Fruit fly (Drosophila melanogaster) whole organism, embryonic: ENCODE data around the gene Fbp1.

ENCODE experiments used
- CG11504 ChIP-seq: fragments of 200-800 bp; sonication (Bioruptor generic); optimal IDR thresholded peaks from 3 replicates; lab custom pipeline; 2019; ENCODE audit warnings: missing biosample characterization, mild to moderate bottlenecking, missing genetic modification characterization, moderate library complexity
- CG12219 ChIP-seq: fragments of 200-800 bp; sonication (Bioruptor generic); optimal IDR thresholded peaks from 3 replicates; lab custom pipeline; 2018; ENCODE audit warnings: missing biosample characterization, mild to moderate bottlenecking, missing genetic modification characterization
- CG12299 ChIP-seq: fragments of 200-800 bp; sonication (Bioruptor generic); optimal IDR thresholded peaks from 2 replicates; lab custom pipeline; 2018; ENCODE audit warnings: missing biosample characterization, mild to moderate bottlenecking, missing genetic modification characterization
- CG13424 ChIP-seq: fragments of 200-800 bp; sonication (Bioruptor generic); optimal IDR thresholded peaks from 2 replicates; lab custom pipeline; 2019; ENCODE audit warnings: missing biosample characterization, mild to moderate bottlenecking, missing genetic modification characterization, moderate library complexity
- CG13775 ChIP-seq: fragments of 200-800 bp; sonication (Bioruptor generic); optimal IDR thresholded peaks from 3 replicates; lab custom pipeline; 2017; ENCODE audit warnings: missing biosample characterization, mild to moderate bottlenecking, missing genetic modification characterization
- CG14014 ChIP-seq: fragments of 200-800 bp; sonication (Bioruptor generic); IDR thresholded peaks from 2 replicates; pipeline ENCODE4 v1.3.6; 2022; ENCODE audit warnings: missing biosample characterization, missing genetic modification characterization
- CG15601 ChIP-seq: fragments of 200-800 bp; sonication (Bioruptor generic); optimal IDR thresholded peaks from 3 replicates; lab custom pipeline; 2019; ENCODE audit warnings: missing biosample characterization, mild to moderate bottlenecking, missing genetic modification characterization, moderate library complexity
- CG16779 ChIP-seq: fragments of 200-800 bp; sonication (Bioruptor generic); IDR thresholded peaks from 2 replicates; pipeline ENCODE4 v1.3.6; 2022; ENCODE audit warnings: missing biosample characterization, missing genetic modification characterization
- CG17186 ChIP-seq: fragments of 200-800 bp; sonication (Bioruptor generic); optimal IDR thresholded peaks from 3 replicates; lab custom pipeline; 2017; ENCODE audit warnings: missing biosample characterization, missing genetic modification reagents, missing genetic modification characterization
- CG31365 ChIP-seq: fragments of 200-800 bp; sonication (Bioruptor generic); optimal IDR thresholded peaks from 2 replicates; lab custom pipeline; 2018; ENCODE audit warnings: missing biosample characterization, mild to moderate bottlenecking, missing genetic modification characterization
- CG31388 ChIP-seq: fragments of 200-800 bp; sonication (Bioruptor generic); optimal IDR thresholded peaks from 2 replicates; lab custom pipeline; 2016; ENCODE audit warnings: missing biosample characterization, missing genetic modification characterization
- CG34422 ChIP-seq: fragments of 200-800 bp; sonication (Bioruptor generic); IDR thresholded peaks from 3 replicates; pipeline ENCODE4 v1.3.6; 2022; ENCODE audit warnings: missing biosample characterization, missing genetic modification characterization
- CG4282 ChIP-seq: fragments of 200-800 bp; sonication (Bioruptor generic); optimal IDR thresholded peaks from 2 replicates; lab custom pipeline; 2016; ENCODE audit warnings: missing biosample characterization, missing genetic modification characterization
- CG4328 ChIP-seq: fragments of 200-800 bp; sonication (Bioruptor generic); optimal IDR thresholded peaks from 3 replicates; lab custom pipeline; 2017; ENCODE audit warnings: missing biosample characterization, missing genetic modification reagents, missing genetic modification characterization
- CG7963 ChIP-seq: fragments of 200-800 bp; sonication (Bioruptor generic); IDR thresholded peaks from 3 replicates; pipeline ENCODE4 v1.3.6; 2022; ENCODE audit warnings: missing biosample characterization, missing genetic modification characterization; ENCODE audit not compliant: partially characterized antibody
- CG8089 ChIP-seq: fragments of 200-800 bp; sonication (Bioruptor generic); optimal IDR thresholded peaks from 3 replicates; lab custom pipeline; 2016; ENCODE audit warnings: missing biosample characterization, missing genetic modification characterization
- CG8388 ChIP-seq: fragments of 200-800 bp; sonication (Bioruptor generic); optimal IDR thresholded peaks from 2 replicates; lab custom pipeline; 2019; ENCODE audit warnings: missing biosample characterization, mild to moderate bottlenecking, missing genetic modification characterization, moderate library complexity
- CG8924 ChIP-seq: fragments of 200-800 bp; optimal IDR thresholded peaks from 3 replicates; lab custom pipeline; 2019; ENCODE audit warnings: missing biosample characterization, mild to moderate bottlenecking, missing genetic modification characterization, moderate library complexity
- CG8944 ChIP-seq: fragments of 200-800 bp; sonication (Bioruptor generic); optimal IDR thresholded peaks from 3 replicates; lab custom pipeline; 2016; ENCODE audit warnings: missing biosample characterization, missing genetic modification characterization
- CrebB ChIP-seq: fragments of 200-800 bp; sonication (Bioruptor generic); optimal IDR thresholded peaks from 3 replicates; lab custom pipeline; 2018; ENCODE audit warnings: missing biosample characterization, mild to moderate bottlenecking, missing genetic modification characterization
- Dad ChIP-seq: fragments of 200-800 bp; sonication (Bioruptor generic); optimal IDR thresholded peaks from 3 replicates; lab custom pipeline; 2016; ENCODE audit warnings: missing biosample characterization, missing genetic modification characterization
- E2f2 ChIP-seq: fragments of 200-800 bp; sonication (Bioruptor generic); IDR thresholded peaks from 2 replicates; pipeline ENCODE4 v1.3.6; 2022; ENCODE audit warnings: missing biosample characterization, missing genetic modification characterization
- HLHmδ ChIP-seq: fragments of 200-800 bp; sonication (Bioruptor generic); optimal IDR thresholded peaks from 2 replicates; lab custom pipeline; 2018; ENCODE audit warnings: missing biosample characterization, mild to moderate bottlenecking, missing genetic modification characterization, moderate library complexity
- Hand ChIP-seq: fragments of 200-800 bp; sonication (Bioruptor generic); optimal IDR thresholded peaks from 2 replicates; lab custom pipeline; 2017; ENCODE audit warnings: mild to moderate bottlenecking, missing biosample characterization, missing genetic modification reagents, missing genetic modification characterization
- Hsf ChIP-seq: fragments of 200-800 bp; sonication (Bioruptor generic); optimal IDR thresholded peaks from 3 replicates; lab custom pipeline; 2016; ENCODE audit warnings: missing biosample characterization, missing genetic modification characterization
- Lim3 ChIP-seq: fragments of 200-800 bp; sonication (Bioruptor generic); IDR thresholded peaks from 2 replicates; pipeline ENCODE4 v1.3.6; 2022; ENCODE audit warnings: missing biosample characterization, missing genetic modification characterization
- Scr ChIP-seq: fragments of 200-800 bp; sonication (Bioruptor generic); IDR thresholded peaks from 2 replicates; pipeline ENCODE4 v1.3.6; 2022; ENCODE audit warnings: missing biosample characterization, missing genetic modification characterization; ENCODE audit not compliant: partially characterized antibody
- Side ChIP-seq: fragments of 200-800 bp; sonication (Bioruptor generic); optimal IDR thresholded peaks from 2 replicates; lab custom pipeline; 2016; ENCODE audit warnings: missing biosample characterization, missing genetic modification characterization
- Stat92E ChIP-seq, 3 experiments: fragments of >200 bp in 2 of 3; fragments of 200-800 bp in 1 of 3; sonication (Bioruptor generic) in 1 of 3; optimal IDR thresholded peaks; 2 replicates each; lab custom pipeline; 2017 to 2019; ENCODE audit warnings: missing biosample characterization in 3 of 3, missing genetic modification characterization in 3 of 3, mild to moderate bottlenecking in 1 of 3, moderate library complexity in 1 of 3
- Xbp1 ChIP-seq: fragments of 200-800 bp; sonication (Bioruptor generic); optimal IDR thresholded peaks from 3 replicates; lab custom pipeline; 2016; ENCODE audit warnings: missing biosample characterization, mild to moderate bottlenecking, missing genetic modification characterization
- aop ChIP-seq: fragments of 200-800 bp; sonication (Bioruptor generic); IDR thresholded peaks from 2 replicates; pipeline ENCODE4 v1.3.6; 2022; ENCODE audit warnings: missing biosample characterization, missing genetic modification characterization
- ase ChIP-seq: fragments of 200-800 bp; sonication (Bioruptor generic); IDR thresholded peaks from 3 replicates; pipeline ENCODE4 v1.3.6; 2022; ENCODE audit warnings: missing biosample characterization, missing genetic modification characterization
- dimm ChIP-seq: fragments of 200-800 bp; sonication (Bioruptor generic); IDR thresholded peaks from 2 replicates; pipeline ENCODE4 v1.3.6; 2022; ENCODE audit warnings: missing biosample characterization, missing genetic modification characterization
- dysf ChIP-seq: fragments of 200-800 bp; sonication (Bioruptor generic); IDR thresholded peaks from 3 replicates; pipeline ENCODE4 v1.3.6; 2022; ENCODE audit warnings: missing biosample characterization, missing genetic modification characterization
- fu2 ChIP-seq: fragments of 200-800 bp; sonication (Bioruptor generic); optimal IDR thresholded peaks from 2 replicates; lab custom pipeline; 2016; ENCODE audit warnings: missing biosample characterization, missing genetic modification characterization
- gcm2 ChIP-seq: fragments of 200-800 bp; sonication (Bioruptor generic); optimal IDR thresholded peaks from 2 replicates; lab custom pipeline; 2016; ENCODE audit warnings: missing biosample characterization, missing genetic modification characterization
- jumu ChIP-seq: fragments of 200-800 bp; sonication (Bioruptor generic); optimal IDR thresholded peaks from 3 replicates; lab custom pipeline; 2016; ENCODE audit warnings: missing biosample characterization, missing genetic modification characterization
- knrl ChIP-seq: fragments of 200-800 bp; sonication (Bioruptor generic); IDR thresholded peaks from 3 replicates; pipeline ENCODE4 v1.3.6; 2022; ENCODE audit warnings: missing biosample characterization, missing genetic modification characterization; ENCODE audit not compliant: partially characterized antibody
- lbe ChIP-seq: fragments of 200-800 bp; sonication (Bioruptor generic); optimal IDR thresholded peaks from 2 replicates; lab custom pipeline; 2016; ENCODE audit warnings: missing biosample characterization, mild to moderate bottlenecking, missing genetic modification characterization
- nerfin-1 ChIP-seq: fragments of 200-800 bp; sonication (Bioruptor generic); optimal IDR thresholded peaks from 3 replicates; lab custom pipeline; 2019; ENCODE audit warnings: missing biosample characterization, mild to moderate bottlenecking, missing genetic modification characterization, moderate library complexity
- org-1 ChIP-seq: fragments of 200-800 bp; sonication (Bioruptor generic); optimal IDR thresholded peaks from 2 replicates; lab custom pipeline; 2017; ENCODE audit warnings: missing biosample characterization, missing genetic modification characterization
- pho ChIP-seq: fragments of 200-800 bp; sonication (Bioruptor generic); optimal IDR thresholded peaks from 2 replicates; lab custom pipeline; 2016; ENCODE audit warnings: missing biosample characterization, missing genetic modification characterization
- prd ChIP-seq, 3 experiments: fragments of >200 bp in 2 of 3; fragments of 200-800 bp in 1 of 3; sonication (Bioruptor generic) in 1 of 3; optimal IDR thresholded peaks in 2 of 3; IDR thresholded peaks in 1 of 3; 2 replicates in 2 of 3; 3 replicates in 1 of 3; pipeline versions ENCODE4 v1.3.6 to Lab custom; 2017 to 2022; ENCODE audit warnings: missing biosample characterization in 1 of 3, missing genetic modification characterization in 1 of 3
- pzg ChIP-seq: fragments of 200-800 bp; sonication (Bioruptor generic); optimal IDR thresholded peaks from 3 replicates; lab custom pipeline; 2018; ENCODE audit warnings: missing biosample characterization, mild to moderate bottlenecking, missing genetic modification characterization, moderate library complexity
- sc ChIP-seq, 3 experiments: fragments of >200 bp in 2 of 3; fragments of 200-800 bp in 1 of 3; sonication (Bioruptor generic) in 1 of 3; optimal IDR thresholded peaks; 2 replicates in 2 of 3; 3 replicates in 1 of 3; lab custom pipeline; 2017; ENCODE audit warnings: mild to moderate bottlenecking in 1 of 3, missing biosample characterization in 1 of 3, missing genetic modification characterization in 1 of 3, missing genetic modification reagents in 1 of 3
- scrt ChIP-seq: fragments of 200-800 bp; sonication (Bioruptor generic); optimal IDR thresholded peaks from 2 replicates; lab custom pipeline; 2018; ENCODE audit warnings: missing biosample characterization, mild to moderate bottlenecking, missing genetic modification characterization, moderate library complexity
- unc-4 ChIP-seq: fragments of 200-800 bp; sonication (Bioruptor generic); IDR thresholded peaks from 2 replicates; pipeline ENCODE4 v1.3.6; 2022; ENCODE audit warnings: missing biosample characterization, missing genetic modification characterization; ENCODE audit not compliant: partially characterized antibody
- zen ChIP-seq: fragments of 200-800 bp; sonication (Bioruptor generic); optimal IDR thresholded peaks from 3 replicates; lab custom pipeline; 2018; ENCODE audit warnings: missing biosample characterization, mild to moderate bottlenecking, missing genetic modification characterization, moderate library complexity

The Fbp1 gene

DNA sequence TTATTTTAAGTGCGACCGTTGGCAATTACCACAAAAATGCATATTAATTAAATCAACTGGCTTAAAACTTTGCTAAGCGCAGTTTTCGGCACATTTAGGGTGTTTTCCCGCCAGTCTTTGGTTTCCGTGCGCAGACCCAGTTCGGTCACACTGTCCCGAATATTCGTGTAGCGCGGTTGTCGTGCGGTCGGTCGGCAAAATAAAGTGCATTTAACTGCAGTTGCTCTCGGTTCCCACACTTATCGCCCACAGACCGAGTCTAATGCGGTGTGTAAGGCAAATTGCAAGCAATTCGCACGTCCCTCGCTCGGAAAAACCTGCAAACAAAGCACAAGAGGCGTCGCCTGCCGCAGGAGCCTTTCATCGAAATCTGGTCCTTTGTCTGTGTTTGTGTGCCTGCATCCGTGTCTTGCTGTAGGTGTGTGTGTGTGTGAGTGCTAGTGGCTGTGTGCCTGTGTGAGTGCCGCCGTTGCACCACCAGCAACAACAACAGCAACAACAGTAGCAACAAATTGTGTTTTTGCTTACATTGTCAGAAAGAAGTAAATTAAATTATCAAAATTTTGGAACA is 44.7 kb downstream of the Fbp1 start, which contains the start of the genes CG13484 and Frl (continued):
- 0 out of 2 replicates have a peak, but pooled peaks have one; percentile 12 for TF ChIP-seq CG14014
- 0 out of 2 replicates have a peak, but pooled peaks have one; percentile 15 for TF ChIP-seq CG16779 (GFP tag; lab: Robert Waterston, UW)
- TF ChIP-seq dimm, result no peak
- peak; percentile 53 for TF ChIP-seq Side
- TF ChIP-seq E2f2 (GFP tag; lab: Robert Waterston, UW), result peak; percentile 71
- TF ChIP-seq Dad (GFP tag; lab: Kevin White, UChicago), result peak; percentile 6
- TF ChIP-seq CG4328 (GFP tag; lab: Kevin White, UChicago), result no peak
- TF ChIP-seq CG8944 (GFP tag; lab: Kevin White, UChicago), result no peak
- TF ChIP-seq pzg (GFP tag; lab: Kevin White, UChicago), result peak; percentile 99
- peak; percentile 4 for TF ChIP-seq CG12219 (GFP tag; lab: Kevin White, UChicago)
- peak; percentile 61 for TF ChIP-seq CG4282 (GFP tag; lab: Kevin White, UChicago)
- peak; percentile 22 for TF ChIP-seq CG13775 (GFP tag; lab: Kevin White, UChicago)
- peak; percentile 78 for TF ChIP-seq zen (tag; lab: Kevin White, UChicago)
- no peak for TF ChIP-seq ase (GFP tag; lab: Robert Waterston, UW)
- TF ChIP-seq nerfin-1 (tag; lab: Kevin White, UChicago), result peak; percentile 26
- peak; percentile 82 for TF ChIP-seq CG34422 (GFP tag; lab: Robert Waterston, UW)
- peak; percentile 32 for TF ChIP-seq scrt
- TF ChIP-seq sc (optimal IDR thresholded peaks at IDR 0.05; lab: Kevin White, UChicago), result no peak
- TF ChIP-seq sc (GFP tag; optimal IDR thresholded peaks at IDR 0.05; lab: Kevin White, UChicago), result no peak
- no peak for TF ChIP-seq aop
- TF ChIP-seq Lim3 (GFP tag; lab: Robert Waterston, UW), result no peak
- TF ChIP-seq CG31365 (tag; lab: Kevin White, UChicago), result no peak
- TF ChIP-seq CrebB, result peak; percentile 60
- no peak for TF ChIP-seq gcm2 (GFP tag; lab: Kevin White, UChicago)
- TF ChIP-seq fu2, result peak; percentile 5
- TF ChIP-seq CG7963 (GFP tag; lab: Robert Waterston, UW), result no peak
- peak; percentile 41; the same call in 1 of the 2 replicates for TF ChIP-seq unc-4
- TF ChIP-seq lbe (GFP tag; lab: Kevin White, UChicago), result no peak
- TF ChIP-seq HLHmδ, result peak; percentile 53
- peak; percentile 42 for TF ChIP-seq CG15601 (tag; lab: Kevin White, UChicago)
- peak; percentile 38 for TF ChIP-seq CG8388 (GFP tag; lab: Kevin White, UChicago)
- no peak for TF ChIP-seq Hand (GFP tag; lab: Kevin White, UChicago)
- TF ChIP-seq CG8089 (GFP tag; lab: Kevin White, UChicago), result no peak
- TF ChIP-seq CG11504, result peak; percentile 60
- peak; percentile 27; the same call in 1 of the 3 replicates for TF ChIP-seq dysf (GFP tag; lab: Robert Waterston, UW)
- TF ChIP-seq Scr (GFP tag; lab: Robert Waterston, UW), result no peak; the same call in 1 of the 2 replicates
- peak; percentile 47 for TF ChIP-seq jumu
- TF ChIP-seq Xbp1 (GFP tag; lab: Kevin White, UChicago), result peak; percentile 23
- peak; percentile 96 for TF ChIP-seq CG17186 (GFP tag; lab: Kevin White, UChicago)
- peak in 1 of 3 experiments; percentile 93 for TF ChIP-seq Stat92E (GFP tag; optimal IDR thresholded peaks at IDR 0.05; lab: Kevin White, UChicago)
- no peak for TF ChIP-seq org-1 (GFP tag; lab: Kevin White, UChicago)
- peak; percentile 34 for TF ChIP-seq CG13424
- TF ChIP-seq knrl (GFP tag; lab: Robert Waterston, UW), result no peak; the same call in 2 of the 3 replicates
- peak; percentile 74 for TF ChIP-seq CG8924 (tag; lab: Kevin White, UChicago)
- TF ChIP-seq Hsf (GFP tag; lab: Kevin White, UChicago), result peak; percentile 7
- no peak for TF ChIP-seq CG31388 (GFP tag; lab: Kevin White, UChicago)
- peak; percentile 32 for TF ChIP-seq pho
- TF ChIP-seq CG12299 (tag; lab: Kevin White, UChicago), result peak; percentile 30
- no peak for TF ChIP-seq prd (optimal IDR thresholded peaks at IDR 0.05; lab: Kevin White, UChicago)
- TF ChIP-seq prd (GFP tag; IDR thresholded peaks at IDR 0.05; lab: Robert Waterston, UW), result peak; percentile 52
